Worm (Caenorhabditis elegans) whole organism, L1 larva: ENCODE results near the gene C34C12.1.
"Not testable (repeated sequence)": the region's sequence is repeated elsewhere in the genome, so short reads cannot be mapped to it uniquely, and the experiment has no call there.

Experiments
- C04F5.9 ChIP-seq: sonication (generic microtip); optimal IDR thresholded peaks from 2 replicates; lab custom pipeline; 2016; ENCODE audit warnings: missing genetic modification characterization, missing compliant biosample characterization
- C34B4.2 ChIP-seq: sonication (generic microtip); optimal IDR thresholded peaks from 2 replicates; lab custom pipeline; 2017; ENCODE audit warnings: mild to moderate bottlenecking, missing genetic modification characterization, missing compliant biosample characterization
- F16B12.6 ChIP-seq: fragments of 150-350 bp; optimal IDR thresholded peaks from 2 replicates; lab custom pipeline; 2014; ENCODE audit warnings: missing biosample characterization, missing genetic modification characterization
- aha-1 ChIP-seq: fragments of 150-350 bp; optimal IDR thresholded peaks from 2 replicates; lab custom pipeline; 2014; ENCODE audit warnings: missing biosample characterization, missing genetic modification characterization
- blmp-1 ChIP-seq: fragments of 150-350 bp; optimal IDR thresholded peaks from 2 replicates; lab custom pipeline; 2014; ENCODE audit warnings: missing biosample characterization, missing genetic modification characterization
- ceh-63 ChIP-seq: fragments of 200-800 bp; sonication (Bioruptor generic); optimal IDR thresholded peaks from 2 replicates; lab custom pipeline; 2018; ENCODE audit warnings: mild to moderate bottlenecking, missing genetic modification characterization, missing compliant biosample characterization
- ceh-82 ChIP-seq, 3 experiments: fragments of 150-350 bp in 1 of 3; sonication (generic microtip) in 2 of 3; optimal IDR thresholded peaks; 2 replicates each; lab custom pipeline; 2014 to 2017; ENCODE audit warnings: missing biosample characterization in 3 of 3, missing genetic modification characterization in 3 of 3
- ceh-88 ChIP-seq: fragments of 200-800 bp; sonication (Bioruptor generic); IDR thresholded peaks from 2 replicates; pipeline ENCODE4 v1.3.6; 2022; ENCODE audit warnings: missing genetic modification characterization, missing compliant biosample characterization
- ces-1 ChIP-seq: fragments of 150-350 bp; optimal IDR thresholded peaks from 2 replicates; lab custom pipeline; 2014; ENCODE audit warnings: missing biosample characterization, missing genetic modification reagents, missing genetic modification characterization
- dpl-1 ChIP-seq, 3 experiments: fragments of 150-350 bp in 2 of 3; sonication (generic microtip) in 1 of 3; optimal IDR thresholded peaks; 2 replicates each; lab custom pipeline; 2014 to 2017; ENCODE audit warnings: missing biosample characterization in 3 of 3, missing genetic modification characterization in 3 of 3, missing genetic modification reagents in 3 of 3
- dsc-1 ChIP-seq: sonication (generic microtip); optimal IDR thresholded peaks from 2 replicates; lab custom pipeline; 2016; ENCODE audit warnings: mild to moderate bottlenecking, missing genetic modification characterization, missing compliant biosample characterization
- efl-1 ChIP-seq, 4 experiments: fragments of 150-350 bp; optimal IDR thresholded peaks in 3 of 4; peaks in 1 of 4; 1 replicate in 1 of 4; 2 replicates in 3 of 4; lab custom pipeline; 2014; ENCODE audit warnings: missing biosample characterization in 2 of 4, missing genetic modification characterization in 2 of 4, missing genetic modification reagents in 2 of 4
- efl-3 ChIP-seq: fragments of 200-800 bp; sonication (Bioruptor generic); optimal IDR thresholded peaks from 2 replicates; lab custom pipeline; 2018; ENCODE audit warnings: mild to moderate bottlenecking, missing genetic modification characterization, missing compliant biosample characterization
- egl-13 ChIP-seq: sonication (generic microtip); optimal IDR thresholded peaks from 2 replicates; lab custom pipeline; 2016; ENCODE audit warnings: missing genotype, missing genetic modification reagents, missing genetic modification characterization, missing compliant biosample characterization
- egl-27 ChIP-seq, 2 experiments: fragments of 150-350 bp in 1 of 2; sonication (generic microtip); optimal IDR thresholded peaks; 3 replicates each; lab custom pipeline; 2017 to 2018; ENCODE audit warnings: missing biosample characterization in 2 of 2, missing genetic modification characterization in 2 of 2, missing genetic modification reagents in 2 of 2
- elt-3 ChIP-seq, 6 experiments: fragments of 150-350 bp in 1 of 6; sonication (generic microtip); optimal IDR thresholded peaks; 2 replicates each; lab custom pipeline; 2017 to 2018; ENCODE audit warnings: missing biosample characterization in 6 of 6, missing genetic modification characterization in 6 of 6, inconsistent platforms in 1 of 6
- fkh-10 ChIP-seq: sonication (generic microtip); optimal IDR thresholded peaks from 2 replicates; lab custom pipeline; 2017; ENCODE audit warnings: missing biosample characterization, missing genetic modification reagents, missing genetic modification characterization
- grh-1 ChIP-seq: fragments of 200-800 bp; sonication (Bioruptor generic); IDR thresholded peaks from 2 replicates; pipeline ENCODE4 v1.3.6; 2022; ENCODE audit warnings: missing genetic modification reagents, missing genetic modification characterization, missing compliant biosample characterization
- hlh-17 ChIP-seq: fragments of 200-800 bp; sonication (Bioruptor generic); optimal IDR thresholded peaks from 2 replicates; lab custom pipeline; 2018; ENCODE audit warnings: missing genetic modification characterization, mild to moderate bottlenecking, missing compliant biosample characterization, moderate library complexity, borderline replicate concordance
- hpl-2 ChIP-seq: fragments of 150-350 bp; optimal IDR thresholded peaks from 2 replicates; lab custom pipeline; 2014; ENCODE audit warnings: missing biosample characterization, missing genetic modification reagents, missing genetic modification characterization
- isw-1 ChIP-seq: fragments of 200-800 bp; sonication (Bioruptor generic); IDR thresholded peaks from 2 replicates; pipeline ENCODE4 v1.3.6; 2022; ENCODE audit warnings: missing genetic modification characterization, missing compliant biosample characterization
- lin-14 ChIP-seq: fragments of 200-800 bp; sonication (Bioruptor generic); optimal IDR thresholded peaks from 2 replicates; lab custom pipeline; 2018; ENCODE audit warnings: mild to moderate bottlenecking, missing genetic modification characterization, moderate library complexity, missing compliant biosample characterization
- lin-39 ChIP-seq: fragments of 150-350 bp; optimal IDR thresholded peaks from 2 replicates; lab custom pipeline; 2014; ENCODE audit warnings: missing biosample characterization, missing genetic modification reagents, missing genetic modification characterization
- lir-3 ChIP-seq: sonication (generic microtip); optimal IDR thresholded peaks from 2 replicates; lab custom pipeline; 2016; ENCODE audit warnings: mild to moderate bottlenecking, missing genetic modification characterization, moderate library complexity, missing compliant biosample characterization; ENCODE audit not compliant: poor library complexity
- lsy-2 ChIP-seq, 2 experiments: fragments of 150-350 bp; optimal IDR thresholded peaks; 2 replicates each; lab custom pipeline; 2014; ENCODE audit warnings: missing biosample characterization in 2 of 2, missing genetic modification characterization in 2 of 2
- mep-1 ChIP-seq: fragments of 150-350 bp; optimal IDR thresholded peaks from 2 replicates; lab custom pipeline; 2014; ENCODE audit warnings: missing biosample characterization, missing genetic modification characterization
- nhr-19 ChIP-seq: fragments of 200-800 bp; sonication (Bioruptor generic); conservative IDR thresholded peaks from 2 replicates; pipeline ENCODE4 v1.3.6; 2022; ENCODE audit warnings: missing genetic modification characterization, missing compliant biosample characterization
- nhr-20 ChIP-seq: sonication (generic microtip); optimal IDR thresholded peaks from 2 replicates; lab custom pipeline; 2016; ENCODE audit warnings: mild to moderate bottlenecking, missing genetic modification characterization, missing compliant biosample characterization
- nhr-47 ChIP-seq: sonication (generic microtip); optimal IDR thresholded peaks from 2 replicates; lab custom pipeline; 2016; ENCODE audit warnings: mild to moderate bottlenecking, missing genetic modification characterization, moderate library complexity, missing compliant biosample characterization
- nhr-76 ChIP-seq: sonication (generic microtip); optimal IDR thresholded peaks from 2 replicates; lab custom pipeline; 2017; ENCODE audit warnings: missing biosample characterization, missing genetic modification characterization
- nhr-90 ChIP-seq: sonication (generic microtip); optimal IDR thresholded peaks from 2 replicates; lab custom pipeline; 2016; ENCODE audit warnings: mild to moderate bottlenecking, missing genetic modification characterization, missing compliant biosample characterization; ENCODE audit not compliant: poor library complexity
- pqm-1 ChIP-seq: sonication (generic microtip); optimal IDR thresholded peaks from 3 replicates; lab custom pipeline; 2017; ENCODE audit warnings: missing biosample characterization, missing genetic modification characterization
- rnt-1 ChIP-seq: sonication (generic microtip); optimal IDR thresholded peaks from 2 replicates; lab custom pipeline; 2016; ENCODE audit warnings: mild to moderate bottlenecking, missing genetic modification characterization, moderate library complexity, missing compliant biosample characterization
- snu-23 ChIP-seq: sonication (generic microtip); optimal IDR thresholded peaks from 2 replicates; lab custom pipeline; 2016; ENCODE audit warnings: missing genetic modification characterization, missing compliant biosample characterization
- sptf-1 ChIP-seq: fragments of 150-350 bp; optimal IDR thresholded peaks from 2 replicates; lab custom pipeline; 2014; ENCODE audit warnings: missing biosample characterization, missing genetic modification characterization
- swsn-7 ChIP-seq: sonication (generic microtip); optimal IDR thresholded peaks from 2 replicates; lab custom pipeline; 2016; ENCODE audit warnings: missing genetic modification characterization, missing compliant biosample characterization
- tbx-2 ChIP-seq: sonication (generic microtip); optimal IDR thresholded peaks from 2 replicates; lab custom pipeline; 2016; ENCODE audit warnings: missing genetic modification characterization, missing compliant biosample characterization
- tlp-1 ChIP-seq: fragments of 150-350 bp; optimal IDR thresholded peaks from 2 replicates; lab custom pipeline; 2014; ENCODE audit warnings: missing biosample characterization, missing genetic modification characterization
- unc-30 ChIP-seq: sonication (generic microtip); optimal IDR thresholded peaks from 2 replicates; lab custom pipeline; 2017; ENCODE audit warnings: missing biosample characterization, missing genetic modification characterization
- unc-62 ChIP-seq: fragments of 150-350 bp; optimal IDR thresholded peaks from 2 replicates; lab custom pipeline; 2014; ENCODE audit warnings: missing biosample characterization, missing genetic modification reagents, missing genetic modification characterization
- unc-86 ChIP-seq: sonication (generic microtip); optimal IDR thresholded peaks from 2 replicates; lab custom pipeline; 2016; ENCODE audit warnings: missing genetic modification characterization, missing compliant biosample characterization
- unc-98 ChIP-seq: fragments of 200-800 bp; sonication (Bioruptor generic); IDR thresholded peaks from 2 replicates; pipeline ENCODE4 v1.3.6; 2022; ENCODE audit warnings: missing genetic modification characterization, missing compliant biosample characterization
- vab-15 ChIP-seq: sonication (generic microtip); optimal IDR thresholded peaks from 2 replicates; lab custom pipeline; 2017; ENCODE audit warnings: missing genotype, mild to moderate bottlenecking, missing genetic modification characterization, missing compliant biosample characterization
- zip-4 ChIP-seq: fragments of 200-800 bp; sonication (Bioruptor generic); optimal IDR thresholded peaks from 2 replicates; lab custom pipeline; 2018; ENCODE audit warnings: mild to moderate bottlenecking, missing genetic modification characterization, moderate library complexity, missing compliant biosample characterization

The C34C12.1 gene

DNA sequence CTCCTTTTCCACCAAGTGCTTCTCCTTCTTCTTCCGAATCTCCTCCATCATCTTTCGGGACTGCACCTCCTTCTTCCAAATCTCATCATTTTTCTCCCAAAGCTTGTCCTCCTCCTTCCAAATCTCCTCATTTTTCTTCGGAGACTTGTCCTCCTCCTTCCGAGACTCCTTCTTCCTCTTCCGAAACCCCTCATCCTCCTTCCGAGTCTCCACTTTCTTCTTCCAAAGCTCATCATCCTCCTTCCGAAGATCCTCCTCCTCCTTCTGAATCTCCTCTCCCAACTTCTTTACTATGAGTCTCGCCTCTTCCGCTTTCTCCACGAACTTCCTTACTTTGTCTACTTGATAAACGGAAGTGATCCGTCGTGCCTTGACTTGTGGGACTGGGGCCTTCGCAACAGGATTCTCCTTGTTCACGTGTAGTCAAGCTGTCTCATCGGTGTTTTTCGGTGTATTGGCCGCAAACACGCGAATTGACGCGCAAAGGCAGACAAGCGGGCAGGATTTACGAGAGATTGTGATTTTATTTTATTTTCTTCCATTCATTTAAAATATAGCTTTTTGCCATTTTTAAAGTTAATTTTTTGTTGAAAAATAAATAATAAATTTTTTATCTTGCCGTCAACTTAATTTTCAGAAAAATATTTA, 1.5 kb upstream of the C34C12.1 start, which contains the start of the genes K01A11.3 and C34C12.12:
TSS of gene K01A11.3 (minus strand) at position 51 of the 648 bp plus-strand sequence.
TSS of gene C34C12.12 (plus strand) at position 632 of the 648 bp plus-strand sequence.
- TF ChIP-seq isw-1 (GFP tag; lab: Robert Waterston, UW) = no peak
- peak; percentile 65 for TF ChIP-seq F16B12.6
- peak in 1 of 2 experiments; percentile 26 for TF ChIP-seq lsy-2 (tag; optimal IDR thresholded peaks at IDR 0.05; lab: Kevin White, UChicago)
- peak in 1 of 2 experiments; percentile 22 for TF ChIP-seq efl-1 (optimal IDR thresholded peaks at IDR 0.05; lab: Kevin White, UChicago)
- TF ChIP-seq efl-1 (GFP tag; optimal IDR thresholded peaks at IDR 0.05 in 1 of 2; lab: Kevin White, UChicago) = peak in 1 of 2 experiments; percentile 9
- TF ChIP-seq C04F5.9 (tag; lab: Kevin White, UChicago) = no peak
- no peak for TF ChIP-seq zip-4 (GFP tag; lab: Kevin White, UChicago)
- no peak for TF ChIP-seq nhr-76 (tag; lab: Kevin White, UChicago)
- TF ChIP-seq ces-1 (GFP tag; lab: Kevin White, UChicago) = no peak
- no peak for TF ChIP-seq vab-15
- no peak for TF ChIP-seq egl-27 (tag; optimal IDR thresholded peaks at IDR 0.05; lab: Kevin White, UChicago)

DNA sequence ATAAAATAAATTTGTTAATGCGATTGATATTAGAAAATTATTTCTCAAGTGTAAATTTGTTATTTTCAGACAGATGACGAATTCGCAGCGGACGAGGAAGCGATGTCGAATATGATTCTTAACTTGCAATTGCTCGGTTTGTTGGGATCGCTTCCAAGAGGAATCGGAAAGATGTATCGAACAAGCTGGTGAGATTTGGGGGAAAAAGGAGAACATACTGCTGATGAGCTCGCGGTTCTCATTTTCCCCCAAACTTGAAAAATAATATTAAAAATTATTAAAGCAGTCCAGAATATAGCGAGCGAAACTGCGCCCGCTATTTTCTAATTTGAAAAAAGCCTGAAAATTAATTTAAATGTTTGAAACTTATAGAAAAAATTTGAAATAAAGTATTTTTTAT, 659 bp upstream of the C34C12.1 start, which contains the start of gene C34C12.2:
TSS of gene C34C12.2 (plus strand) at position 301 of the 400 bp plus-strand sequence.
- not testable (repeated sequence) for TF ChIP-seq nhr-90; nhr-47 (tag; lab: Kevin White, UChicago); ces-1 (GFP tag; lab: Kevin White, UChicago)

ce11 chrIII:3456226-3456625, 2.1 kb downstream of the C34C12.1 start:
- TF ChIP-seq ceh-63 (GFP tag; lab: Kevin White, UChicago) (peak; percentile 71), mep-1 (tag; lab: Kevin White, UChicago) (peak; percentile 98), nhr-47 (tag; lab: Kevin White, UChicago) (peak; percentile 99), F16B12.6 (peak; percentile 100), ceh-88 (peak; percentile 96), elt-3 (tag; optimal IDR thresholded peaks at IDR 0.05; lab: Kevin White, UChicago) (peak; percentile 48 to 98 (median 89)), zip-4 (GFP tag; lab: Kevin White, UChicago) (peak; percentile 93), rnt-1 (tag; lab: Kevin White, UChicago) (peak; percentile 97), lin-39 (peak; percentile 91), nhr-76 (tag; lab: Kevin White, UChicago) (peak; percentile 53), aha-1 (tag; lab: Kevin White, UChicago) (peak; percentile 83), unc-98 (GFP tag; lab: Robert Waterston, UW) (peak; percentile 82; the same call in 1 of the 2 replicates), C34B4.2 (tag; lab: Kevin White, UChicago) (peak; percentile 60), grh-1 (GFP tag; lab: Robert Waterston, UW) (peak; percentile 97), pqm-1 (tag; lab: Kevin White, UChicago) (no peak), nhr-90 (peak; percentile 99), egl-13 (tag; lab: Kevin White, UChicago) (peak; percentile 98), nhr-19 (peak; percentile 99), swsn-7 (tag; lab: Kevin White, UChicago) (peak; percentile 99), unc-30 (no peak), lin-14 (GFP tag; lab: Kevin White, UChicago) (peak; percentile 97), fkh-10 (GFP tag; lab: Kevin White, UChicago) (peak; percentile 98), sptf-1 (tag; lab: Kevin White, UChicago) (no peak), hlh-17 (no peak), tbx-2 (peak; percentile 99), blmp-1 (tag; lab: Kevin White, UChicago) (peak; percentile 77), hpl-2 (peak; percentile 99), snu-23 (GFP tag; lab: Kevin White, UChicago) (peak; percentile 99), C04F5.9 (tag; lab: Kevin White, UChicago) (peak; percentile 98), nhr-20 (tag; lab: Kevin White, UChicago) (peak; percentile 99), efl-3 (GFP tag; lab: Kevin White, UChicago) (peak; percentile 54), tlp-1 (tag; lab: Kevin White, UChicago) (no peak), egl-27 (tag; optimal IDR thresholded peaks at IDR 0.05; lab: Kevin White, UChicago) (peak; percentile 57 to 64), unc-86 (tag; lab: Kevin White, UChicago) (peak; percentile 97), dsc-1 (tag; lab: Kevin White, UChicago) (peak; percentile 99), ceh-82 (tag; optimal IDR thresholded peaks at IDR 0.05; lab: Kevin White, UChicago) (peak; percentile 97 to 99 (median 98)), unc-62 (GFP tag; lab: Kevin White, UChicago) (no peak), lir-3 (peak; percentile 89), dpl-1 (GFP tag; optimal IDR thresholded peaks at IDR 0.05; lab: Kevin White, UChicago) (peak; percentile 93 to 96 (median 94))
